In the genomic region with DNA sequence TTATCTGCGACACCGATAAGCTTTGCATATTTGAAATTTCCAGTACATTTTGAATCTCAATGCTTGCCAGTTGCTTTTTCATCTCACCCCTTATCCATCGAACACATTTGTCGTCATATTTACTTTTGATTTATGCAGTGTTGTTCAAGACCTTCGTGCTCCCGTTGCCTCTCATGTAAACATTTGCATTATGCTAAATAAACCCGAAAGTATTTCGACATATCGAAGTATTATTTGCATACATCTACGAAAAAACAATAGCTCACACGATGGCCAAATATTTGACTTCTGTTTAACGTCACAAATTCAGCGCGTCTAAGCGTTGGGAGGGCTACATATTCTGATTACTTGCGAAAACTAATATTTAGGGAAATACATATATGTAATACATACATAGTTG, we compare ENCODE assay signal across 3 fruit fly cellular contexts.
TF ChIP-seq lines count a peak whose summit lies in the region.

No protein-coding gene starts in this region.

- TF ChIP-seq CTCF in whole organism, embryonic (GFP tag; optimal IDR thresholded peaks at IDR 0.05; lab: Kevin White, UChicago), result no peak

TF ChIP-seq in whole organism, embryonic, 481 proteins besides CTCF, POLR2A, EP300 and RAD21 (continues in another document):
- TF ChIP-seq CG17186 (GFP tag; optimal IDR thresholded peaks at IDR 0.05; lab: Kevin White, UChicago) (no peak), tx (GFP tag; optimal IDR thresholded peaks at IDR 0.05; lab: Kevin White, UChicago) (no peak), Atf6 (GFP tag; IDR thresholded peaks at IDR 0.05; lab: Robert Waterston, UW) (0 out of 2 replicates have a peak, but pooled peaks have one; percentile 9), jigr1 (GFP tag; IDR thresholded peaks at IDR 0.05; lab: Robert Waterston, UW) (no peak), CG11247 (GFP tag; IDR thresholded peaks at IDR 0.05; lab: Robert Waterston, UW) (no peak), exex (tag; optimal IDR thresholded peaks at IDR 0.05; lab: Kevin White, UChicago) (no peak), CG9215 (GFP tag; IDR thresholded peaks at IDR 0.05; lab: Robert Waterston, UW) (no peak), nerfin-2 (GFP tag; IDR thresholded peaks at IDR 0.05; lab: Robert Waterston, UW; ENCODE audit: partially characterized antibody) (no peak), Hey (tag; optimal IDR thresholded peaks at IDR 0.05; lab: Kevin White, UChicago) (no peak), wek (GFP tag; optimal IDR thresholded peaks at IDR 0.05; lab: Kevin White, UChicago) (peak; percentile 8), CG2678 (tag; optimal IDR thresholded peaks at IDR 0.05; lab: Kevin White, UChicago) (peak; percentile 52), Scr (GFP tag; IDR thresholded peaks at IDR 0.05; lab: Robert Waterston, UW; ENCODE audit: partially characterized antibody) (no peak), ci (GFP tag; IDR thresholded peaks at IDR 0.05; lab: Robert Waterston, UW) (peak; percentile 47; the same call in 1 of the 3 replicates), odd (GFP tag; optimal IDR thresholded peaks at IDR 0.05; lab: Kevin White, UChicago) (no peak), CG1233 (GFP tag; optimal IDR thresholded peaks at IDR 0.05; lab: Kevin White, UChicago) (peak; percentile 7), ftz-f1 (GFP tag; optimal IDR thresholded peaks at IDR 0.05; lab: Kevin White, UChicago) (no peak), hbn (GFP tag; IDR thresholded peaks at IDR 0.05; lab: Robert Waterston, UW; ENCODE audit: partially characterized antibody) (no peak), Atf-2 (GFP tag; optimal IDR thresholded peaks at IDR 0.05; lab: Kevin White, UChicago) (no peak), CG18011 (GFP tag; optimal IDR thresholded peaks at IDR 0.05; lab: Kevin White, UChicago) (peak; percentile 1), nmo (GFP tag; optimal IDR thresholded peaks at IDR 0.05; lab: Kevin White, UChicago) (no peak), lilli (GFP tag; optimal IDR thresholded peaks at IDR 0.05; lab: Kevin White, UChicago) (no peak), CG18764 (GFP tag; optimal IDR thresholded peaks at IDR 0.05; lab: Kevin White, UChicago) (peak; percentile 31), ash1 (GFP tag; optimal IDR thresholded peaks at IDR 0.05; lab: Kevin White, UChicago) (no peak), vvl (GFP tag; IDR thresholded peaks at IDR 0.05; lab: Robert Waterston, UW) (peak; percentile 48; the same call in 1 of the 2 replicates), HmgZ (tag; optimal IDR thresholded peaks at IDR 0.05; lab: Kevin White, UChicago) (peak; percentile 28), CG10366 (GFP tag; IDR thresholded peaks at IDR 0.05; lab: Robert Waterston, UW) (no peak), salm (tag; optimal IDR thresholded peaks at IDR 0.05; lab: Kevin White, UChicago) (no peak), CG33213 (GFP tag; optimal IDR thresholded peaks at IDR 0.05; lab: Kevin White, UChicago) (no peak), az2 (GFP tag; optimal IDR thresholded peaks at IDR 0.05; lab: Kevin White, UChicago) (no peak)

TF ChIP-seq in whole organism, prepupa, 60 proteins besides CTCF, POLR2A, EP300 and RAD21:
- TF ChIP-seq cyc (GFP tag; optimal IDR thresholded peaks at IDR 0.05; lab: Kevin White, UChicago), result no peak
- peak; percentile 77 for TF ChIP-seq fkh (GFP tag; optimal IDR thresholded peaks at IDR 0.05; lab: Kevin White, UChicago)
- TF ChIP-seq Sox15 (GFP tag; optimal IDR thresholded peaks at IDR 0.05; lab: Kevin White, UChicago), result no peak
- TF ChIP-seq CG31627 (GFP tag; optimal IDR thresholded peaks at IDR 0.05; lab: Kevin White, UChicago), result no peak
- TF ChIP-seq CG11762 (GFP tag; optimal IDR thresholded peaks at IDR 0.05; lab: Kevin White, UChicago; ENCODE audit: insufficient read depth), result no peak
- TF ChIP-seq pdm3 (GFP tag; optimal IDR thresholded peaks at IDR 0.05; lab: Kevin White, UChicago), result no peak

TF ChIP-seq in whole organism, wandering third instar larva, 38 proteins besides CTCF, POLR2A, EP300 and RAD21:
- TF ChIP-seq rgr (GFP tag; optimal IDR thresholded peaks at IDR 0.05; lab: Kevin White, UChicago) (peak; percentile 37), Jra (GFP tag; optimal IDR thresholded peaks at IDR 0.05; lab: Kevin White, UChicago) (no peak), Rel (GFP tag; optimal IDR thresholded peaks at IDR 0.05; lab: Kevin White, UChicago) (no peak), Rel (tag; optimal IDR thresholded peaks at IDR 0.05; lab: Kevin White, UChicago) (no peak)
